Worm (Caenorhabditis elegans) whole organism, L1 larva: ENCODE data around the gene pmt-2.

Experiments used
- C34B4.2 ChIP-seq: sonication (generic microtip); optimal IDR thresholded peaks from 2 replicates; lab custom pipeline; 2017; ENCODE audit warnings: mild to moderate bottlenecking, missing genetic modification characterization, missing compliant biosample characterization
- alr-1 ChIP-seq: fragments of 200-800 bp; sonication (Bioruptor generic); optimal IDR thresholded peaks from 2 replicates; lab custom pipeline; 2018; ENCODE audit warnings: borderline replicate concordance, mild to moderate bottlenecking, missing genetic modification characterization, missing compliant biosample characterization
- aly-2 ChIP-seq: fragments of 150-350 bp; optimal IDR thresholded peaks from 2 replicates; lab custom pipeline; 2014; ENCODE audit warnings: missing biosample characterization, missing genetic modification characterization
- ceh-8 ChIP-seq: fragments of 200-800 bp; sonication (Bioruptor generic); optimal IDR thresholded peaks from 2 replicates; lab custom pipeline; 2018; ENCODE audit warnings: mild to moderate bottlenecking, missing genetic modification characterization, moderate library complexity, missing compliant biosample characterization
- ces-1 ChIP-seq: fragments of 150-350 bp; optimal IDR thresholded peaks from 2 replicates; lab custom pipeline; 2014; ENCODE audit warnings: missing biosample characterization, missing genetic modification reagents, missing genetic modification characterization
- dsc-1 ChIP-seq: sonication (generic microtip); optimal IDR thresholded peaks from 2 replicates; lab custom pipeline; 2016; ENCODE audit warnings: mild to moderate bottlenecking, missing genetic modification characterization, missing compliant biosample characterization
- efl-1 ChIP-seq, 4 experiments: fragments of 150-350 bp; optimal IDR thresholded peaks in 3 of 4; peaks in 1 of 4; 1 replicate in 1 of 4; 2 replicates in 3 of 4; lab custom pipeline; 2014; ENCODE audit warnings: missing biosample characterization in 2 of 4, missing genetic modification characterization in 2 of 4, missing genetic modification reagents in 2 of 4
- egl-13 ChIP-seq: sonication (generic microtip); optimal IDR thresholded peaks from 2 replicates; lab custom pipeline; 2016; ENCODE audit warnings: missing genotype, missing genetic modification reagents, missing genetic modification characterization, missing compliant biosample characterization
- egl-27 ChIP-seq, 2 experiments: fragments of 150-350 bp in 1 of 2; sonication (generic microtip); optimal IDR thresholded peaks; 3 replicates each; lab custom pipeline; 2017 to 2018; ENCODE audit warnings: missing biosample characterization in 2 of 2, missing genetic modification characterization in 2 of 2, missing genetic modification reagents in 2 of 2
- elt-3 ChIP-seq, 6 experiments: fragments of 150-350 bp in 1 of 6; sonication (generic microtip); optimal IDR thresholded peaks; 2 replicates each; lab custom pipeline; 2017 to 2018; ENCODE audit warnings: missing biosample characterization in 6 of 6, missing genetic modification characterization in 6 of 6, inconsistent platforms in 1 of 6
- ets-5 ChIP-seq: fragments of 200-800 bp; sonication (Bioruptor generic); IDR thresholded peaks from 2 replicates; pipeline ENCODE4 v1.3.6; 2022; ENCODE audit warnings: missing genetic modification characterization, missing compliant biosample characterization
- fkh-4 ChIP-seq: sonication (generic microtip); optimal IDR thresholded peaks from 2 replicates; lab custom pipeline; 2016; ENCODE audit warnings: missing compliant biosample characterization, missing genetic modification characterization, borderline replicate concordance
- hlh-17 ChIP-seq: fragments of 200-800 bp; sonication (Bioruptor generic); optimal IDR thresholded peaks from 2 replicates; lab custom pipeline; 2018; ENCODE audit warnings: missing genetic modification characterization, mild to moderate bottlenecking, missing compliant biosample characterization, moderate library complexity, borderline replicate concordance
- irx-1 ChIP-seq: sonication (generic microtip); optimal IDR thresholded peaks from 2 replicates; lab custom pipeline; 2016; ENCODE audit warnings: missing genetic modification characterization, missing compliant biosample characterization
- jun-1 ChIP-seq: fragments of 150-350 bp; optimal IDR thresholded peaks from 2 replicates; lab custom pipeline; 2014; ENCODE audit warnings: missing biosample characterization, missing genetic modification reagents, missing genetic modification characterization
- lin-15B ChIP-seq: fragments of 150-350 bp; sonication (generic microtip); optimal IDR thresholded peaks from 3 replicates; lab custom pipeline; 2014; ENCODE audit warnings: missing biosample characterization, missing genetic modification characterization
- lin-35 ChIP-seq, 2 experiments: fragments of 150-350 bp; optimal IDR thresholded peaks; 2 replicates each; lab custom pipeline; 2014; ENCODE audit warnings: missing biosample characterization in 2 of 2, missing genetic modification characterization in 2 of 2, missing genetic modification reagents in 2 of 2
- lsy-2 ChIP-seq, 2 experiments: fragments of 150-350 bp; optimal IDR thresholded peaks; 2 replicates each; lab custom pipeline; 2014; ENCODE audit warnings: missing biosample characterization in 2 of 2, missing genetic modification characterization in 2 of 2
- mdl-1 ChIP-seq, 2 experiments: fragments of 150-350 bp; optimal IDR thresholded peaks; 2 replicates each; lab custom pipeline; 2014 to 2017; ENCODE audit warnings: missing biosample characterization in 2 of 2, missing genetic modification characterization in 2 of 2, inconsistent platforms in 1 of 2
- nhr-12 ChIP-seq: sonication (generic microtip); optimal IDR thresholded peaks from 2 replicates; lab custom pipeline; 2017; ENCODE audit warnings: missing biosample characterization, missing genetic modification characterization
- nhr-19 ChIP-seq: fragments of 200-800 bp; sonication (Bioruptor generic); conservative IDR thresholded peaks from 2 replicates; pipeline ENCODE4 v1.3.6; 2022; ENCODE audit warnings: missing genetic modification characterization, missing compliant biosample characterization
- nhr-20 ChIP-seq: sonication (generic microtip); optimal IDR thresholded peaks from 2 replicates; lab custom pipeline; 2016; ENCODE audit warnings: mild to moderate bottlenecking, missing genetic modification characterization, missing compliant biosample characterization
- nhr-71 ChIP-seq: sonication (generic microtip); optimal IDR thresholded peaks from 2 replicates; lab custom pipeline; 2016; ENCODE audit warnings: mild to moderate bottlenecking, missing genetic modification characterization, moderate library complexity, missing compliant biosample characterization
- nhr-76 ChIP-seq: sonication (generic microtip); optimal IDR thresholded peaks from 2 replicates; lab custom pipeline; 2017; ENCODE audit warnings: missing biosample characterization, missing genetic modification characterization
- nhr-77 ChIP-seq: fragments of 150-350 bp; optimal IDR thresholded peaks from 2 replicates; lab custom pipeline; 2014; ENCODE audit warnings: missing biosample characterization, missing genetic modification characterization
- nhr-84 ChIP-seq: sonication (generic microtip); optimal IDR thresholded peaks from 2 replicates; lab custom pipeline; 2017; ENCODE audit warnings: missing biosample characterization, missing genetic modification characterization
- nhr-85 ChIP-seq: sonication (generic microtip); peaks from one replicate; lab custom pipeline; 2016; ENCODE audit warnings: missing genetic modification characterization, inconsistent platforms, missing compliant biosample characterization
- pqm-1 ChIP-seq: sonication (generic microtip); optimal IDR thresholded peaks from 3 replicates; lab custom pipeline; 2017; ENCODE audit warnings: missing biosample characterization, missing genetic modification characterization
- skn-1 ChIP-seq: fragments of 150-350 bp; optimal IDR thresholded peaks from 2 replicates; lab custom pipeline; 2014; ENCODE audit warnings: missing biosample characterization, missing genetic modification characterization
- snu-23 ChIP-seq: sonication (generic microtip); optimal IDR thresholded peaks from 2 replicates; lab custom pipeline; 2016; ENCODE audit warnings: missing genetic modification characterization, missing compliant biosample characterization
- sptf-1 ChIP-seq: fragments of 150-350 bp; optimal IDR thresholded peaks from 2 replicates; lab custom pipeline; 2014; ENCODE audit warnings: missing biosample characterization, missing genetic modification characterization
- tlp-1 ChIP-seq: fragments of 150-350 bp; optimal IDR thresholded peaks from 2 replicates; lab custom pipeline; 2014; ENCODE audit warnings: missing biosample characterization, missing genetic modification characterization
- unc-130 ChIP-seq: fragments of 150-350 bp; optimal IDR thresholded peaks from 2 replicates; lab custom pipeline; 2017; ENCODE audit warnings: missing biosample characterization, missing genetic modification characterization, inconsistent platforms
- unc-30 ChIP-seq: sonication (generic microtip); optimal IDR thresholded peaks from 2 replicates; lab custom pipeline; 2017; ENCODE audit warnings: missing biosample characterization, missing genetic modification characterization
- unc-62 ChIP-seq: fragments of 150-350 bp; optimal IDR thresholded peaks from 2 replicates; lab custom pipeline; 2014; ENCODE audit warnings: missing biosample characterization, missing genetic modification reagents, missing genetic modification characterization
- unc-98 ChIP-seq: fragments of 200-800 bp; sonication (Bioruptor generic); IDR thresholded peaks from 2 replicates; pipeline ENCODE4 v1.3.6; 2022; ENCODE audit warnings: missing genetic modification characterization, missing compliant biosample characterization
- vab-15 ChIP-seq: sonication (generic microtip); optimal IDR thresholded peaks from 2 replicates; lab custom pipeline; 2017; ENCODE audit warnings: missing genotype, mild to moderate bottlenecking, missing genetic modification characterization, missing compliant biosample characterization
- zag-1 ChIP-seq: fragments of 150-350 bp; optimal IDR thresholded peaks from 2 replicates; lab custom pipeline; 2014; ENCODE audit warnings: missing biosample characterization, missing genetic modification characterization
- zip-4 ChIP-seq: fragments of 200-800 bp; sonication (Bioruptor generic); optimal IDR thresholded peaks from 2 replicates; lab custom pipeline; 2018; ENCODE audit warnings: mild to moderate bottlenecking, missing genetic modification characterization, moderate library complexity, missing compliant biosample characterization
- ztf-11 ChIP-seq, 2 experiments: sonication (generic microtip); optimal IDR thresholded peaks; 2 replicates each; lab custom pipeline; 2016 to 2017; ENCODE audit warnings: missing genetic modification characterization in 2 of 2, missing biosample characterization in 1 of 2, missing compliant biosample characterization in 1 of 2
- ztf-4 ChIP-seq: fragments of 150-350 bp; optimal IDR thresholded peaks from 2 replicates; lab custom pipeline; 2014; ENCODE audit warnings: missing biosample characterization, missing genetic modification characterization

pmt-2 gene

DNA sequence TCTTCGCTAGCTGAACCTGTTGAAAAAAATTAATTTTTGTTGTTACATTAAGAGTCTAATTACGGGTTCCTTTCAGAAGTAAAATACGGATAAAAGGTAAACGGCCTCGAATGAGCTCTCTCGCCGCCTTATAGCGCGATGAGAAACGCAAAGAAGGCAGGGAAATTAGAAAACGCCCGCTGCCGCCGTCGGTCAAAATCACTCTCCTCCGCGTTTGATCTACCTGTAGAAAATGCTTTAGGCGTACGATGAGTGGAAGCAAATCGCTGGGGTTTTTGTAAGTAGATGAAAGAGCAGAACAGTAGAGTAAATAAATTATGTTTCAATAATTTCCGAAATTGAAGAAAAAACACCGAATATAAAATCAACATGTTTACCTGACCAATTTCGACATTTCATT, 8.8 kb downstream of the pmt-2 start:
- TF ChIP-seq alr-1: no peak
- no peak for TF ChIP-seq C34B4.2 (tag; lab: Kevin White, UChicago)
- TF ChIP-seq zip-4: no peak
- no peak for TF ChIP-seq lin-35 (GFP tag; optimal IDR thresholded peaks at IDR 0.05; lab: Kevin White, UChicago)
- no peak for TF ChIP-seq nhr-12 (tag; lab: Kevin White, UChicago)
- TF ChIP-seq vab-15 (tag; lab: Kevin White, UChicago): no peak
- no peak for TF ChIP-seq snu-23
- no peak for TF ChIP-seq tlp-1 (tag; lab: Kevin White, UChicago)
- TF ChIP-seq pqm-1 (tag; lab: Kevin White, UChicago): no peak
- no peak for TF ChIP-seq efl-1 (optimal IDR thresholded peaks at IDR 0.05; lab: Kevin White, UChicago)
- TF ChIP-seq efl-1 (GFP tag; optimal IDR thresholded peaks at IDR 0.05 in 1 of 2; lab: Kevin White, UChicago): no peak
- TF ChIP-seq unc-130 (tag; lab: Kevin White, UChicago): no peak
- TF ChIP-seq ztf-11 (tag; optimal IDR thresholded peaks at IDR 0.05; lab: Kevin White, UChicago): no peak

DNA sequence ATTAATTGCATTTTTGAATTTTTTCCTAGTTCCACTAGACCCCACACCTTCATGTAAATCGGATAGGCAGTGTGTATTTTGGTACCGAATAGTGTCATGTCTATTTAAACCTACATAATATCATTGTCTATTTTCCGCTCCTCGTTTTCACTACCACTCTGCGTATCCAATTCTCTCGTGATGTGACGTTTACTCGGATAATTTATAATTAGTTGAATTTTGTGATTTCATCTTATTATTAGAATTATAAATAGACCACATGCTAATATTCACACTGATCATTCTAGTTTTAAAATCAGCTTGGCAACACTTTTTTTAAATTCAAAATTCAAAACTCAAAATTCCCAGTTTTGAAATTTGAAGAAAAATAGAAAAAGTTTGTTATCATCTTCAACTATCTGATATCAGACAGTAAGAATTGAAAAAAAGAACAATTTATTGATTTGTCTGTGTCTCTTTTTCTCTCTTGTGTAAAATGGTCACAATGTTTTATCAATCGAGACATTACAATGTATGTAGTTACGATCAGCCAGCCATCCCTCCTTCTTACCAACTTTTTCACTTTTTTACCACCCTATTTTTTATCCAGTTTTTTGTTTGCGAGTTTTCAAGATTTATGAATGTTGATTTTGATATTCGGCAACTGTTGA, 12.2 kb downstream of the pmt-2 start:
- TF ChIP-seq unc-130 (tag; lab: Kevin White, UChicago) (no peak), sptf-1 (no peak), egl-13 (no peak), hlh-17 (GFP tag; lab: Kevin White, UChicago) (no peak), nhr-76 (tag; lab: Kevin White, UChicago) (no peak), elt-3 (tag; optimal IDR thresholded peaks at IDR 0.05; lab: Kevin White, UChicago) (peak in 2 of 6 experiments; percentile 35 to 58), lin-35 (GFP tag; optimal IDR thresholded peaks at IDR 0.05; lab: Kevin White, UChicago) (peak in 1 of 2 experiments; percentile 3), nhr-85 (tag; lab: Kevin White, UChicago) (peak; percentile 52), lsy-2 (tag; optimal IDR thresholded peaks at IDR 0.05; lab: Kevin White, UChicago) (peak in 1 of 2 experiments; percentile 8), mdl-1 (tag; optimal IDR thresholded peaks at IDR 0.05; lab: Kevin White, UChicago) (no peak), irx-1 (tag; lab: Kevin White, UChicago) (no peak), aly-2 (tag; lab: Kevin White, UChicago) (no peak), jun-1 (tag; lab: Kevin White, UChicago) (no peak), unc-98 (GFP tag; lab: Robert Waterston, UW) (no peak), nhr-20 (peak; percentile 23), unc-30 (tag; lab: Kevin White, UChicago) (no peak), ztf-4 (tag; lab: Kevin White, UChicago) (no peak), egl-27 (tag; optimal IDR thresholded peaks at IDR 0.05; lab: Kevin White, UChicago) (no peak), zag-1 (tag; lab: Kevin White, UChicago) (no peak), nhr-71 (tag; lab: Kevin White, UChicago) (peak; percentile 48), lin-15B (no peak), nhr-84 (no peak), ceh-8 (peak; percentile 91), unc-62 (GFP tag; lab: Kevin White, UChicago) (no peak), nhr-77 (tag; lab: Kevin White, UChicago) (no peak), nhr-19 (no peak), skn-1 (no peak), zip-4 (no peak), ets-5 (no peak), ces-1 (no peak)

DNA sequence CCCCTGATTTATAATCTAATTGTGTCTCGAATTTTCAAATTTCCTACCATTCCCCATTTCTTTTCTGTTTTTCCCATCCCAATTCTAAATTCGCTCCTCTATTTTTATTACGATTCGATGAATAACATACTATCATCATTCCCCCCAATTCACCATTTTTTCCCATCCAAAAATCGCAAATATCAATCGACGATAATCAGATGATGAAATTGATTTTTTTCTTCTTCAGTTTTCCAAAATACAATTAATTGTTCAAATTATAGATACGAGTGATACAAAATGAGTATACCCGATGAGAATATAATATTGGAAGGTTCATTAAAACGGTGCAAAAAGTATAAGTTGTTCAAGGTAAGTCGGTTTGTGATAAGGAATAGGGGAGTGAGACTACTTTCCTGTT, 14.3 kb downstream of the pmt-2 start, which contains the start of gene soc-1:
Gene soc-1 (plus strand): TSS at position 262 of the 400 bp plus-strand sequence.
- TF ChIP-seq C34B4.2 (tag; lab: Kevin White, UChicago) (no peak), dsc-1 (no peak), fkh-4 (tag; lab: Kevin White, UChicago) (no peak), nhr-84 (no peak)
